Worm (Caenorhabditis elegans) whole organism, L4 larva: ENCODE results near the gene akap-1.

Source experiments
- D1046.2 ChIP-seq: fragments of 200-800 bp; sonication (Bioruptor generic); IDR thresholded peaks from 2 replicates; pipeline ENCODE4 v1.3.6; 2022; ENCODE audit warnings: missing genetic modification characterization, missing compliant biosample characterization
- F10B5.3 ChIP-seq: sonication (generic microtip); optimal IDR thresholded peaks from 2 replicates; lab custom pipeline; 2016; ENCODE audit warnings: mild to moderate bottlenecking, missing genetic modification characterization, missing compliant biosample characterization
- F37D6.2 ChIP-seq: sonication (generic microtip); optimal IDR thresholded peaks from 2 replicates; lab custom pipeline; 2016; ENCODE audit warnings: mild to moderate bottlenecking, missing genetic modification characterization, missing compliant biosample characterization
- R02D3.7 ChIP-seq: fragments of 150-350 bp; sonication (generic microtip); optimal IDR thresholded peaks from 3 replicates; lab custom pipeline; 2014; ENCODE audit warnings: missing biosample characterization, missing genetic modification characterization
- T26A8.4 ChIP-seq: fragments of 200-800 bp; sonication (Bioruptor generic); IDR thresholded peaks from 2 replicates; pipeline ENCODE4 v1.3.6; 2022; ENCODE audit warnings: missing genetic modification characterization, missing compliant biosample characterization
- Y5F2A.4 ChIP-seq: fragments of 200-800 bp; sonication (Bioruptor generic); optimal IDR thresholded peaks from 2 replicates; lab custom pipeline; 2018; ENCODE audit warnings: mild to moderate bottlenecking, missing genetic modification characterization, missing compliant biosample characterization
- ama-1 ChIP-seq: fragments of 150-350 bp; optimal IDR thresholded peaks from 2 replicates; lab custom pipeline; 2014; ENCODE audit warnings: inconsistent platforms, mixed read lengths
- arid-1 ChIP-seq: fragments of 200-800 bp; sonication (Bioruptor generic); conservative IDR thresholded peaks from 2 replicates; pipeline ENCODE4 v1.3.6; 2022; ENCODE audit warnings: missing genetic modification reagents, missing genetic modification characterization, missing compliant biosample characterization
- attf-4 ChIP-seq: sonication (generic microtip); optimal IDR thresholded peaks from 3 replicates; lab custom pipeline; 2017; ENCODE audit warnings: missing biosample characterization, missing genetic modification characterization
- ceh-20 ChIP-seq: fragments of 200-800 bp; sonication (Bioruptor generic); IDR thresholded peaks from 2 replicates; pipeline ENCODE4 v1.3.6; 2022; ENCODE audit warnings: missing genetic modification reagents, missing genetic modification characterization, missing compliant biosample characterization
- ctbp-1 ChIP-seq: fragments of 200-800 bp; sonication (Bioruptor generic); IDR thresholded peaks from 2 replicates; pipeline ENCODE4 v1.3.6; 2022; ENCODE audit warnings: missing genetic modification reagents, missing genetic modification characterization, missing compliant biosample characterization
- daf-19 ChIP-seq: fragments of 200-800 bp; sonication (Bioruptor generic); conservative IDR thresholded peaks from 2 replicates; pipeline ENCODE4 v1.3.6; 2022; ENCODE audit warnings: missing genetic modification characterization, missing compliant biosample characterization
- dmd-6 ChIP-seq: fragments of 200-800 bp; sonication (Bioruptor generic); IDR thresholded peaks from 2 replicates; pipeline ENCODE4 v1.3.6; 2022; ENCODE audit warnings: missing genetic modification reagents, missing genetic modification characterization, missing compliant biosample characterization
- dmd-8 ChIP-seq: fragments of 200-800 bp; sonication (Bioruptor generic); IDR thresholded peaks from 2 replicates; pipeline ENCODE4 v1.3.6; 2022; ENCODE audit warnings: missing genetic modification characterization, missing compliant biosample characterization
- dmd-9 ChIP-seq: fragments of 200-800 bp; sonication (Bioruptor generic); IDR thresholded peaks from 2 replicates; pipeline ENCODE4 v1.3.6; 2022; ENCODE audit warnings: missing genetic modification reagents, missing genetic modification characterization, missing compliant biosample characterization
- duxl-1 ChIP-seq: sonication (generic microtip); optimal IDR thresholded peaks from 2 replicates; lab custom pipeline; 2016; ENCODE audit warnings: mild to moderate bottlenecking, missing genetic modification characterization, moderate library complexity, missing compliant biosample characterization; ENCODE audit not compliant: poor library complexity
- hlh-11 ChIP-seq: fragments of 200-800 bp; sonication (Bioruptor generic); optimal IDR thresholded peaks from 2 replicates; lab custom pipeline; 2018; ENCODE audit warnings: mild to moderate bottlenecking, missing genetic modification characterization, missing compliant biosample characterization
- hmg-1.1 ChIP-seq: fragments of 200-800 bp; sonication (Bioruptor generic); IDR thresholded peaks from 2 replicates; pipeline ENCODE4 v1.3.6; 2022; ENCODE audit warnings: missing genetic modification reagents, missing genetic modification characterization, missing compliant biosample characterization
- jun-1 ChIP-seq: fragments of 150-350 bp; optimal IDR thresholded peaks from 2 replicates; lab custom pipeline; 2014; ENCODE audit warnings: missing biosample characterization, missing genetic modification reagents, missing genetic modification characterization
- lin-13 ChIP-seq: fragments of 150-350 bp; optimal IDR thresholded peaks from 2 replicates; lab custom pipeline; 2014; ENCODE audit warnings: missing biosample characterization, missing genetic modification reagents, missing genetic modification characterization
- lin-29 ChIP-seq: fragments of 200-800 bp; sonication (Bioruptor generic); IDR thresholded peaks from 2 replicates; pipeline ENCODE4 v1.3.6; 2022; ENCODE audit warnings: missing genetic modification reagents, missing genetic modification characterization, missing compliant biosample characterization
- lin-39 ChIP-seq: fragments of 150-350 bp; optimal IDR thresholded peaks from 2 replicates; lab custom pipeline; 2014; ENCODE audit warnings: missing biosample characterization, missing genetic modification reagents, missing genetic modification characterization
- lsy-2 ChIP-seq, 2 experiments: fragments of 150-350 bp in 1 of 2; sonication (generic microtip) in 1 of 2; optimal IDR thresholded peaks; 2 replicates each; lab custom pipeline; 2014 to 2017; ENCODE audit warnings: missing biosample characterization in 2 of 2, missing genetic modification characterization in 2 of 2
- mdl-1 ChIP-seq, 2 experiments: fragments of 150-350 bp in 1 of 2; sonication (generic microtip) in 1 of 2; optimal IDR thresholded peaks; 2 replicates each; lab custom pipeline; 2014 to 2017; ENCODE audit warnings: missing biosample characterization in 2 of 2, missing genetic modification characterization in 2 of 2
- mes-2 ChIP-seq: sonication (generic microtip); optimal IDR thresholded peaks from 2 replicates; lab custom pipeline; 2016; ENCODE audit warnings: missing genotype, mild to moderate bottlenecking, missing genetic modification characterization, missing compliant biosample characterization; ENCODE audit not compliant: poor library complexity, severe bottlenecking
- mxl-2 ChIP-seq: fragments of 200-800 bp; sonication (Bioruptor generic); conservative IDR thresholded peaks from 2 replicates; pipeline ENCODE4 v1.3.6; 2022; ENCODE audit warnings: missing genetic modification reagents, missing genetic modification characterization, missing compliant biosample characterization
- mxl-3 ChIP-seq: fragments of 200-800 bp; sonication (Bioruptor generic); optimal IDR thresholded peaks from 2 replicates; lab custom pipeline; 2018; ENCODE audit warnings: mild to moderate bottlenecking, missing genetic modification characterization, missing compliant biosample characterization
- nhr-102 ChIP-seq: sonication (generic microtip); optimal IDR thresholded peaks from 2 replicates; lab custom pipeline; 2016; ENCODE audit warnings: mild to moderate bottlenecking, missing genetic modification characterization, moderate library complexity, missing compliant biosample characterization
- nhr-11 ChIP-seq: fragments of 150-350 bp; optimal IDR thresholded peaks from 2 replicates; lab custom pipeline; 2014; ENCODE audit warnings: missing biosample characterization, missing genetic modification characterization
- nhr-237 ChIP-seq: sonication (generic microtip); optimal IDR thresholded peaks from 2 replicates; lab custom pipeline; 2017; ENCODE audit warnings: missing biosample characterization, missing genetic modification characterization
- nhr-25 ChIP-seq: sonication (generic microtip); optimal IDR thresholded peaks from 2 replicates; lab custom pipeline; 2017; ENCODE audit warnings: missing genetic modification characterization, mild to moderate bottlenecking, missing compliant biosample characterization, antibody characterized with exemption, moderate library complexity, borderline replicate concordance; ENCODE audit not compliant: insufficient read depth
- nhr-28 ChIP-seq: fragments of 150-350 bp; optimal IDR thresholded peaks from 2 replicates; lab custom pipeline; 2014; ENCODE audit warnings: missing biosample characterization, missing genetic modification characterization
- nhr-41 ChIP-seq: fragments of 200-800 bp; sonication (Bioruptor generic); IDR thresholded peaks from 2 replicates; pipeline ENCODE4 v1.3.6; 2022; ENCODE audit warnings: missing genetic modification reagents, missing genetic modification characterization, missing compliant biosample characterization
- nhr-48 ChIP-seq: sonication (generic microtip); optimal IDR thresholded peaks from 2 replicates; lab custom pipeline; 2016; ENCODE audit warnings: mild to moderate bottlenecking, missing genetic modification characterization, missing compliant biosample characterization
- nhr-77 ChIP-seq: fragments of 150-350 bp; optimal IDR thresholded peaks from 2 replicates; lab custom pipeline; 2014; ENCODE audit warnings: missing biosample characterization, missing genetic modification characterization
- php-3 ChIP-seq: fragments of 200-800 bp; sonication (Bioruptor generic); IDR thresholded peaks from 2 replicates; pipeline ENCODE4 v1.3.6; 2022; ENCODE audit warnings: missing genetic modification reagents, missing genetic modification characterization, missing compliant biosample characterization
- rbr-2 ChIP-seq: sonication (generic microtip); optimal IDR thresholded peaks from 2 replicates; lab custom pipeline; 2016; ENCODE audit warnings: missing genotype, missing genetic modification characterization, missing compliant biosample characterization
- sdz-12 ChIP-seq: fragments of 200-800 bp; sonication (Bioruptor generic); optimal IDR thresholded peaks from 2 replicates; lab custom pipeline; 2018; ENCODE audit warnings: mild to moderate bottlenecking, missing genetic modification characterization, missing compliant biosample characterization
- set-16 ChIP-seq: fragments of 200-800 bp; sonication (Bioruptor generic); IDR thresholded peaks from 2 replicates; pipeline ENCODE4 v1.3.6; 2022; ENCODE audit warnings: missing genetic modification reagents, missing genetic modification characterization, missing compliant biosample characterization
- snpc-1.2 ChIP-seq: fragments of 200-800 bp; sonication (Bioruptor generic); IDR thresholded peaks from 2 replicates; pipeline ENCODE4 v1.3.6; 2022; ENCODE audit warnings: missing genetic modification reagents, missing genetic modification characterization, missing compliant biosample characterization
- snpc-4 ChIP-seq: fragments of 150-350 bp; optimal IDR thresholded peaks from 2 replicates; lab custom pipeline; 2014; ENCODE audit warnings: missing biosample characterization, missing genetic modification characterization
- tag-97 ChIP-seq: fragments of 200-800 bp; sonication (Bioruptor generic); IDR thresholded peaks from 2 replicates; pipeline ENCODE4 v1.3.6; 2022; ENCODE audit warnings: missing genetic modification characterization, missing compliant biosample characterization
- tra-1 ChIP-seq: fragments of 200-800 bp; sonication (Bioruptor generic); IDR thresholded peaks from 2 replicates; pipeline ENCODE4 v1.3.6; 2022; ENCODE audit warnings: missing genetic modification reagents, missing genetic modification characterization, missing compliant biosample characterization
- unc-130 ChIP-seq: sonication (generic microtip); optimal IDR thresholded peaks from 2 replicates; lab custom pipeline; 2016; ENCODE audit warnings: missing genetic modification reagents, missing genetic modification characterization, missing compliant biosample characterization
- unc-39 ChIP-seq: sonication (generic microtip); optimal IDR thresholded peaks from 2 replicates; lab custom pipeline; 2017; ENCODE audit warnings: missing biosample characterization, missing genetic modification characterization
- unc-62 ChIP-seq, 3 experiments: fragments of 150-350 bp in 1 of 3; sonication (generic microtip); optimal IDR thresholded peaks in 2 of 3; peaks in 1 of 3; 1 replicate in 1 of 3; 2 replicates in 2 of 3; lab custom pipeline; 2014 to 2017; ENCODE audit warnings: missing biosample characterization in 3 of 3, missing genetic modification characterization in 3 of 3, missing genetic modification reagents in 3 of 3, missing genotype in 1 of 3
- vab-7 ChIP-seq: fragments of 200-800 bp; sonication (Bioruptor generic); IDR thresholded peaks from 2 replicates; pipeline ENCODE4 v1.3.6; 2022; ENCODE audit warnings: missing genetic modification reagents, missing genetic modification characterization, missing compliant biosample characterization
- zip-11 ChIP-seq: fragments of 200-800 bp; sonication (Bioruptor generic); IDR thresholded peaks from 2 replicates; pipeline ENCODE4 v1.3.6; 2022; ENCODE audit warnings: missing genetic modification characterization, missing compliant biosample characterization

akap-1 gene

DNA sequence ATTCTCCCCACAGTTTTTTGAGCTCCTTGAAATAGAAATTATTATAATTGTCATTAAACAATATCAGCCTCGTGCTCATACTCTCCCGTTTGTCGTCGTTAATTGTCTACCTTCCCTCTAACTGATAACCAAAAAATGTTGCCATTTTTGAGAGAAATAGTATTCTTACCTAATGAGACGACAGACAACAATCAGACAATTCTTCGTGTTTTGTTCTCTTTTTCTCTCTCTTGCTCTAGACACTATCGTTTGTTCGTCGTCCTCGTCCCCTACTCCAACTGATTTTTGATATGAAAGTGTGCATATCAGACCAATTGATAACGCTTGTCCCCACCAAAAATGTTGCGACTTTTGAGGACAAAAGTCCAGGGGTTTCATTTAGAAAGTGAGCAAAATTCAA lies 8.4 kb downstream of the akap-1 start (continued):
- TF ChIP-seq nhr-25 (tag; lab: Kevin White, UChicago) (no peak), D1046.2 (GFP tag; lab: Robert Waterston, UW) (no peak), nhr-11 (no peak), vab-7 (no peak), Y5F2A.4 (GFP tag; lab: Kevin White, UChicago) (no peak), jun-1 (tag; lab: Kevin White, UChicago) (no peak), mxl-3 (no peak), php-3 (GFP tag; lab: Robert Waterston, UW) (peak; percentile 61; the same call in 1 of the 2 replicates), unc-39 (tag; lab: Kevin White, UChicago) (no peak), arid-1 (GFP tag; lab: Robert Waterston, UW) (no peak)

DNA sequence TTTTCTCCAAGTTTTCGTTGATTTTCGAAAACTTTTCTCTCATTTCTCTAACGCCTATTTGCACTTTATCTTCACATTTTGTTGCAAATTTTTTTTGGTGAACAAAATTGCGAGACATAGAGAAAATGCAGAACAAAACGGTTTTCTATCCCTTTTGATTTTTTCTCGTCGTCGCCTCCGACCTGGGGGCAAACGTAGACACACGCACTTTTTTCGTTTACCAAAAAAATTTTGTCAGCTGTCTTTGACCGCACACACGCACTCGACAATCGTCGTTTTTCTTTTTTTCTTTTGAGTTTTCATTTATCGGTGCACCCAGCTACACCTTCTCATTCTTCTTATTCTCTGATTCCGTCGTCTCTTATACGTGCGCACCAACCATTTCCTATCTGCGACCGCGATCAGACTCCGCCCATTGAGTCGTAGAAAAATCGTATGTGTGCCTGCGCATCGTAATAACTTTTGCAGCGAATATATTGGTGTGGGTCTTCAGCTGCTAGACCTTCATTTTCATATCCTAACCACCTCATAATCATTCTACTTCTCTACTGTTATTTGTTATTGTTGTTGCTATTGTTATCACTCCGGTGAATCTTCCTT lies 9.2 kb downstream of the akap-1 start:
- TF ChIP-seq R02D3.7 (tag; lab: Kevin White, UChicago) (no peak), nhr-102 (tag; lab: Kevin White, UChicago) (peak; percentile 11), tag-97 (GFP tag; lab: Robert Waterston, UW) (no peak), nhr-41 (no peak), T26A8.4 (GFP tag; lab: Robert Waterston, UW) (no peak), dmd-9 (GFP tag; lab: Robert Waterston, UW) (no peak), nhr-11 (peak; percentile 28), nhr-48 (tag; lab: Kevin White, UChicago) (peak; percentile 74), ctbp-1 (GFP tag; lab: Robert Waterston, UW) (0 out of 2 replicates have a peak, but pooled peaks have one; percentile 10), hlh-11 (peak; percentile 71), unc-130 (GFP tag; lab: Kevin White, UChicago) (no peak), mxl-3 (peak; percentile 38), tra-1 (GFP tag; lab: Robert Waterston, UW) (peak; percentile 60; the same call in 1 of the 2 replicates), lsy-2 (tag; optimal IDR thresholded peaks at IDR 0.05; lab: Kevin White, UChicago) (peak in 1 of 2 experiments; percentile 39), daf-19 (0 out of 2 replicates have a peak, but pooled peaks have one; percentile 25), hmg-1.1 (GFP tag; lab: Robert Waterston, UW) (0 out of 2 replicates have a peak, but pooled peaks have one; percentile 14), sdz-12 (GFP tag; lab: Kevin White, UChicago) (no peak), mes-2 (no peak), mxl-2 (GFP tag; lab: Robert Waterston, UW) (no peak), snpc-1.2 (GFP tag; lab: Robert Waterston, UW) (no peak), rbr-2 (tag; lab: Kevin White, UChicago) (no peak), set-16 (no peak), ama-1 (lab: Kevin White, UChicago) (no peak), unc-62 (GFP tag; optimal IDR thresholded peaks at IDR 0.05 in 1 of 2; lab: Kevin White, UChicago) (peak in 1 of 2 experiments; percentile 99), unc-62 (tag; optimal IDR thresholded peaks at IDR 0.05; lab: Kevin White, UChicago) (no peak), F37D6.2 (tag; lab: Kevin White, UChicago) (no peak), lin-13 (GFP tag; lab: Kevin White, UChicago) (no peak), mdl-1 (tag; optimal IDR thresholded peaks at IDR 0.05; lab: Kevin White, UChicago) (peak in 1 of 2 experiments; percentile 43), F10B5.3 (tag; lab: Kevin White, UChicago) (no peak), nhr-28 (tag; lab: Kevin White, UChicago) (peak; percentile 77), dmd-6 (GFP tag; lab: Robert Waterston, UW) (peak; percentile 77), attf-4 (tag; lab: Kevin White, UChicago) (no peak), snpc-4 (tag; lab: Kevin White, UChicago) (no peak), nhr-237 (tag; lab: Kevin White, UChicago) (no peak), duxl-1 (tag; lab: Kevin White, UChicago) (no peak), nhr-77 (tag; lab: Kevin White, UChicago) (no peak), lin-39 (no peak), dmd-8 (GFP tag; lab: Robert Waterston, UW) (no peak), zip-11 (GFP tag; lab: Robert Waterston, UW) (no peak), ceh-20 (0 out of 2 replicates have a peak, but pooled peaks have one; percentile 16), lin-29 (GFP tag; lab: Robert Waterston, UW) (0 out of 2 replicates have a peak, but pooled peaks have one; percentile 10)
